Fruit fly (Drosophila melanogaster) whole organism, embryonic: ENCODE data around the gene CG14820.

Source experiments
- Atf3 ChIP-seq: fragments of 200-800 bp; sonication (Bioruptor generic); optimal IDR thresholded peaks from 3 replicates; lab custom pipeline; 2016; ENCODE audit warnings: missing biosample characterization, missing genetic modification characterization
- Awh ChIP-seq: fragments of 200-800 bp; sonication (Bioruptor generic); IDR thresholded peaks from 2 replicates; pipeline ENCODE4, ENCODE4 v1.3.6; 2022; ENCODE audit warnings: missing biosample characterization, missing genetic modification characterization
- CG12942 ChIP-seq: fragments of 200-800 bp; sonication (Bioruptor generic); optimal IDR thresholded peaks from 3 replicates; lab custom pipeline; 2016; ENCODE audit warnings: missing biosample characterization, missing genetic modification characterization
- CG14441 ChIP-seq: fragments of 200-800 bp; sonication (Bioruptor generic); IDR thresholded peaks from 2 replicates; pipeline ENCODE4 v1.3.6; 2022; ENCODE audit warnings: missing biosample characterization, missing genetic modification characterization
- CG17802 ChIP-seq: fragments of 200-800 bp; sonication (Bioruptor generic); optimal IDR thresholded peaks from 2 replicates; lab custom pipeline; 2018; ENCODE audit warnings: missing biosample characterization, mild to moderate bottlenecking, missing genetic modification characterization, moderate library complexity
- CG18011 ChIP-seq: fragments of 200-800 bp; sonication (Bioruptor generic); optimal IDR thresholded peaks from 2 replicates; lab custom pipeline; 2017; ENCODE audit warnings: missing biosample characterization, missing genetic modification characterization, mild to moderate bottlenecking, moderate library complexity, missing genotype
- CG1832 ChIP-seq: fragments of 200-800 bp; sonication (Bioruptor generic); optimal IDR thresholded peaks from 2 replicates; lab custom pipeline; 2017; ENCODE audit warnings: missing biosample characterization, mild to moderate bottlenecking, missing genetic modification characterization, inconsistent platforms
- CG2199 ChIP-seq: fragments of 200-800 bp; sonication (Bioruptor generic); IDR thresholded peaks from 3 replicates; pipeline ENCODE4 v1.3.6; 2022; ENCODE audit warnings: missing biosample characterization, missing genetic modification characterization
- CG5953 ChIP-seq: fragments of 200-800 bp; sonication (Bioruptor generic); IDR thresholded peaks from 2 replicates; pipeline ENCODE4 v1.3.6; 2022; ENCODE audit warnings: missing biosample characterization, missing genetic modification characterization
- CG8290 ChIP-seq, 3 experiments: fragments of 200-800 bp; sonication (Bioruptor generic); optimal IDR thresholded peaks; 2 replicates each; lab custom pipeline; 2016 to 2019; ENCODE audit warnings: missing biosample characterization in 3 of 3, missing genetic modification characterization in 3 of 3, mild to moderate bottlenecking in 2 of 3, moderate library complexity in 1 of 3
- Dref ChIP-seq: fragments of 200-800 bp; sonication (Bioruptor generic); IDR thresholded peaks from 2 replicates; pipeline ENCODE4 v1.3.6; 2022; ENCODE audit warnings: missing biosample characterization, missing genetic modification characterization
- E2f2 ChIP-seq: fragments of 200-800 bp; sonication (Bioruptor generic); IDR thresholded peaks from 2 replicates; pipeline ENCODE4 v1.3.6; 2022; ENCODE audit warnings: missing biosample characterization, missing genetic modification characterization
- Fer2 ChIP-seq: fragments of 200-800 bp; sonication (Bioruptor generic); optimal IDR thresholded peaks from 2 replicates; lab custom pipeline; 2018; ENCODE audit warnings: missing biosample characterization, mild to moderate bottlenecking, missing genetic modification characterization, moderate library complexity
- Hr78 ChIP-seq, 2 experiments: fragments of 200-800 bp in 1 of 2; fragments of >200 bp in 1 of 2; sonication (Bioruptor generic) in 1 of 2; optimal IDR thresholded peaks; 2 replicates each; lab custom pipeline; 2017 to 2019; ENCODE audit warnings: missing biosample characterization in 2 of 2, missing genetic modification characterization in 2 of 2, mild to moderate bottlenecking in 1 of 2, moderate library complexity in 1 of 2
- Med ChIP-seq: fragments of 200-800 bp; sonication (Bioruptor generic); peaks from one replicate; lab custom pipeline; 2016; ENCODE audit warnings: missing biosample characterization, missing genetic modification characterization, mild to moderate bottlenecking, inconsistent platforms, moderate library complexity
- Mrtf ChIP-seq: fragments of 200-800 bp; sonication (Bioruptor generic); IDR thresholded peaks from 3 replicates; pipeline ENCODE4 v1.3.6; 2022; ENCODE audit warnings: missing biosample characterization, missing genetic modification characterization
- PHDP ChIP-seq: fragments of 200-800 bp; sonication (Bioruptor generic); optimal IDR thresholded peaks from 3 replicates; lab custom pipeline; 2018; ENCODE audit warnings: missing biosample characterization, mild to moderate bottlenecking, missing genetic modification characterization, moderate library complexity
- Rfx ChIP-seq: fragments of 200-800 bp; sonication (Bioruptor generic); IDR thresholded peaks from 2 replicates; pipeline ENCODE4 v1.3.6; 2022; ENCODE audit warnings: missing biosample characterization, missing genetic modification characterization
- Sry-β ChIP-seq: fragments of 200-800 bp; sonication (Bioruptor generic); optimal IDR thresholded peaks from 2 replicates; lab custom pipeline; 2018; ENCODE audit warnings: missing biosample characterization, mild to moderate bottlenecking, missing genetic modification characterization, moderate library complexity
- Ssrp ChIP-seq: fragments of 200-800 bp; sonication (Bioruptor generic); optimal IDR thresholded peaks from 2 replicates; lab custom pipeline; 2018; ENCODE audit warnings: missing biosample characterization, mild to moderate bottlenecking, missing genetic modification characterization, moderate library complexity
- Tbp ChIP-seq: fragments of >200 bp; optimal IDR thresholded peaks from 2 replicates; lab custom pipeline; 2018; ENCODE audit warnings: missing biosample characterization, missing genetic modification characterization
- ac ChIP-seq: fragments of 200-800 bp; sonication (Bioruptor generic); optimal IDR thresholded peaks from 3 replicates; lab custom pipeline; 2017; ENCODE audit warnings: missing biosample characterization, mild to moderate bottlenecking, missing genetic modification characterization
- cg ChIP-seq: fragments of 200-800 bp; sonication (Bioruptor generic); optimal IDR thresholded peaks from 3 replicates; lab custom pipeline; 2019; ENCODE audit warnings: missing biosample characterization, mild to moderate bottlenecking, missing genetic modification characterization, moderate library complexity
- chinmo ChIP-seq: fragments of 200-800 bp; sonication (Bioruptor generic); IDR thresholded peaks from 4 replicates; pipeline ENCODE4 v1.3.6; 2022; ENCODE audit warnings: missing biosample characterization, missing genetic modification characterization; ENCODE audit not compliant: partially characterized antibody
- ci ChIP-seq: fragments of 200-800 bp; sonication (Bioruptor generic); IDR thresholded peaks from 3 replicates; pipeline ENCODE4 v1.3.6; 2022; ENCODE audit warnings: missing biosample characterization, missing genetic modification characterization
- disco-r ChIP-seq: fragments of 200-800 bp; sonication (Bioruptor generic); optimal IDR thresholded peaks from 2 replicates; lab custom pipeline; 2016; ENCODE audit warnings: missing biosample characterization, missing genetic modification characterization
- dm ChIP-seq: fragments of 200-800 bp; sonication (Bioruptor generic); optimal IDR thresholded peaks from 3 replicates; lab custom pipeline; 2016; ENCODE audit warnings: missing biosample characterization, missing genetic modification characterization
- esg ChIP-seq: fragments of 200-800 bp; sonication (Bioruptor generic); conservative IDR thresholded peaks from 2 replicates; pipeline ENCODE4 v1.3.6; 2022; ENCODE audit warnings: missing biosample characterization, missing genetic modification characterization
- ewg ChIP-seq: fragments of 200-800 bp; sonication (Bioruptor generic); optimal IDR thresholded peaks from 3 replicates; lab custom pipeline; 2017; ENCODE audit warnings: mild to moderate bottlenecking, missing biosample characterization, missing genetic modification reagents, missing genetic modification characterization
- fd64A ChIP-seq: fragments of 200-800 bp; sonication (Bioruptor generic); optimal IDR thresholded peaks from 3 replicates; lab custom pipeline; 2018; ENCODE audit warnings: missing biosample characterization, mild to moderate bottlenecking, missing genetic modification characterization
- gfzf ChIP-seq: fragments of 200-800 bp; sonication (Bioruptor generic); optimal IDR thresholded peaks from 2 replicates; lab custom pipeline; 2016; ENCODE audit warnings: missing biosample characterization, mild to moderate bottlenecking, missing genetic modification characterization, moderate library complexity
- hth ChIP-seq: fragments of >200 bp; optimal IDR thresholded peaks from 2 replicates; lab custom pipeline; 2017; ENCODE audit warnings: inconsistent platforms
- onecut ChIP-seq: fragments of 200-800 bp; sonication (Bioruptor generic); IDR thresholded peaks from 2 replicates; pipeline ENCODE4 v1.3.6; 2022; ENCODE audit warnings: missing biosample characterization, missing genetic modification characterization
- pan ChIP-seq, 4 experiments: fragments of >200 bp in 3 of 4; fragments of 200-800 bp in 1 of 4; sonication (Bioruptor generic) in 1 of 4; optimal IDR thresholded peaks in 3 of 4; IDR thresholded peaks in 1 of 4; 2 replicates each; pipeline versions ENCODE4 v1.3.6 to Lab custom; 2017 to 2022; ENCODE audit warnings: missing biosample characterization in 2 of 4, missing genetic modification characterization in 2 of 4, mixed read lengths in 1 of 4
- pnt ChIP-seq: fragments of 200-800 bp; sonication (Bioruptor generic); optimal IDR thresholded peaks from 3 replicates; lab custom pipeline; 2016; ENCODE audit warnings: missing biosample characterization, missing genetic modification characterization
- rib ChIP-seq: fragments of 200-800 bp; sonication (Bioruptor generic); IDR thresholded peaks from 2 replicates; pipeline ENCODE4 v1.3.6; 2022; ENCODE audit warnings: missing biosample characterization, missing genetic modification characterization
- row ChIP-seq: fragments of 200-800 bp; sonication (Bioruptor generic); IDR thresholded peaks from 3 replicates; pipeline ENCODE4 v1.3.6; 2022; ENCODE audit warnings: missing biosample characterization, missing genetic modification characterization
- run ChIP-seq: fragments of 200-800 bp; sonication (Bioruptor generic); optimal IDR thresholded peaks from 3 replicates; lab custom pipeline; 2018; ENCODE audit warnings: missing biosample characterization, mild to moderate bottlenecking, missing genetic modification characterization
- sc ChIP-seq, 3 experiments: fragments of >200 bp in 2 of 3; fragments of 200-800 bp in 1 of 3; sonication (Bioruptor generic) in 1 of 3; optimal IDR thresholded peaks; 2 replicates in 2 of 3; 3 replicates in 1 of 3; lab custom pipeline; 2017; ENCODE audit warnings: mild to moderate bottlenecking in 1 of 3, missing biosample characterization in 1 of 3, missing genetic modification characterization in 1 of 3, missing genetic modification reagents in 1 of 3
- sim ChIP-seq: fragments of 200-800 bp; sonication (Bioruptor generic); IDR thresholded peaks from 2 replicates; pipeline ENCODE4 v1.3.6; 2022; ENCODE audit warnings: missing biosample characterization, missing genetic modification characterization
- vvl ChIP-seq: fragments of 200-800 bp; sonication (Bioruptor generic); IDR thresholded peaks from 2 replicates; pipeline ENCODE4 v1.3.6; 2022; ENCODE audit warnings: missing biosample characterization, missing genetic modification characterization
- zen ChIP-seq: fragments of 200-800 bp; sonication (Bioruptor generic); optimal IDR thresholded peaks from 3 replicates; lab custom pipeline; 2018; ENCODE audit warnings: missing biosample characterization, mild to moderate bottlenecking, missing genetic modification characterization, moderate library complexity

The CG14820 gene

dm6 chr3L:6968961-6969814 lies 36.5 kb downstream of the CG14820 start, which contains the start of the genes Mis12 and CG9953 (continued):
- TF ChIP-seq E2f2 (GFP tag; lab: Robert Waterston, UW): peak; percentile 59

dm6 chr3L:6971298-6971697 lies 38.6 kb downstream of the CG14820 start:
- TF ChIP-seq sim (GFP tag; lab: Robert Waterston, UW): no peak
- no peak for TF ChIP-seq fd64A (GFP tag; lab: Kevin White, UChicago)
- TF ChIP-seq CG18011 (GFP tag; lab: Kevin White, UChicago): no peak
- no peak for TF ChIP-seq hth (lab: Kevin White, UChicago)
- no peak for TF ChIP-seq pnt (GFP tag; lab: Kevin White, UChicago)
- TF ChIP-seq Atf3: no peak
- no peak for TF ChIP-seq Sry-β
- TF ChIP-seq gfzf: no peak
- no peak for TF ChIP-seq ac
- TF ChIP-seq onecut (GFP tag; lab: Robert Waterston, UW): no peak
- TF ChIP-seq, all 482 proteins: peak for 0

- no peak for TF ChIP-seq Ssrp (tag; lab: Kevin White, UChicago)
- TF ChIP-seq dm (GFP tag; lab: Kevin White, UChicago): no peak
- TF ChIP-seq sc (optimal IDR thresholded peaks at IDR 0.05; lab: Kevin White, UChicago): no peak
- TF ChIP-seq sc (GFP tag; optimal IDR thresholded peaks at IDR 0.05; lab: Kevin White, UChicago): no peak
- TF ChIP-seq Tbp (GFP tag; lab: Kevin White, UChicago): no peak
Observed at dm6 chr3L:6972367-6972766, 39.6 kb downstream of the CG14820 start, which contains the start of gene CG10063. Gene CG10063, minus strand, starts transcription at chr3L:6972467.

DNA sequence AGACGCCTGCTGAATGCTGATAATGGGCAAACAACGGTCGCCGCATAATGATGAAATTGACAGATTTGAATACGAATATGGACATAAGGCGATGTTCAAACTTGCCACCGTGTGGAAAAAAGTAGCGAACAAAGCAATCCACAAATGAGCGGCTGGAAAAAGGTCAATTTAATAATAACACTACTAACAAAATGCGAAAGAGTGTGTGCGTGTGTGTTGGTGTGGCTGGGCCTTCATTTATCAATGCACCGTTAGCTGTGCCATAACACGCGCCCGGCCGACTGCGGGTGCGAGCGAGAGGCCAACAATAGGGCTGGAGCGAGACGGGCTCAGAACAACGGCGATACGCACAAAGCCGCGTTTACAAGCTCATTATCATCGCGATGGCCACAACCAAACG lies 43.1 kb downstream of the CG14820 start:
- TF ChIP-seq Awh (peak; percentile 73; the same call in 1 of the 2 replicates), Fer2 (no peak), Med (GFP tag; lab: Kevin White, UChicago) (peak; percentile 28), Hr78 (GFP tag; optimal IDR thresholded peaks at IDR 0.05; lab: Kevin White, UChicago) (peak in 1 of 2 experiments; percentile 57), esg (GFP tag; lab: Robert Waterston, UW) (no peak), cg (GFP tag; lab: Kevin White, UChicago) (peak; percentile 49), chinmo (GFP tag; lab: Robert Waterston, UW) (0 out of 4 replicates have a peak, but pooled peaks have one; percentile 68), run (tag; lab: Kevin White, UChicago) (peak; percentile 21), vvl (GFP tag; lab: Robert Waterston, UW) (peak; percentile 47; the same call in 1 of the 2 replicates), CG12942 (no peak), CG8290 (GFP tag; optimal IDR thresholded peaks at IDR 0.05; lab: Kevin White, UChicago) (no peak), CG8290 (tag; optimal IDR thresholded peaks at IDR 0.05; lab: Kevin White, UChicago) (peak in 1 of 2 experiments; percentile 21), CG14441 (GFP tag; lab: Robert Waterston, UW) (no peak), Dref (GFP tag; lab: Robert Waterston, UW) (no peak), pan (optimal IDR thresholded peaks at IDR 0.05; lab: Kevin White, UChicago) (no peak), pan (GFP tag; optimal IDR thresholded peaks at IDR 0.05 in 1 of 2, IDR thresholded peaks at IDR 0.05 in 1 of 2) (peak in 1 of 2 experiments; percentile 31), Mrtf (GFP tag; lab: Robert Waterston, UW) (0 out of 3 replicates have a peak, but pooled peaks have one; percentile 28), zen (tag; lab: Kevin White, UChicago) (peak; percentile 19), CG1832 (peak; percentile 53), PHDP (tag; lab: Kevin White, UChicago) (no peak), ewg (GFP tag; lab: Kevin White, UChicago) (no peak), row (GFP tag; lab: Robert Waterston, UW) (peak; percentile 10; the same call in 1 of the 3 replicates), CG2199 (GFP tag; lab: Robert Waterston, UW) (0 out of 3 replicates have a peak, but pooled peaks have one; percentile 49), rib (GFP tag; lab: Robert Waterston, UW) (0 out of 2 replicates have a peak, but pooled peaks have one; percentile 26), disco-r (GFP tag; lab: Kevin White, UChicago) (no peak), CG17802 (tag; lab: Kevin White, UChicago) (peak; percentile 96), ci (peak; percentile 28; the same call in 2 of the 3 replicates), CG5953 (GFP tag; lab: Robert Waterston, UW) (no peak), Rfx (GFP tag; lab: Robert Waterston, UW) (peak; percentile 12; the same call in 1 of the 2 replicates)
